Worm (Caenorhabditis elegans) whole organism, L2 larva: ENCODE results near the gene plx-2.

Source experiments
- C34F6.9 ChIP-seq: fragments of 150-350 bp; optimal IDR thresholded peaks from 2 replicates; lab custom pipeline; 2014; ENCODE audit warnings: missing biosample characterization, missing genetic modification characterization
- F13H6.1 ChIP-seq: sonication (generic microtip); optimal IDR thresholded peaks from 2 replicates; lab custom pipeline; 2016; ENCODE audit warnings: missing genetic modification characterization, missing compliant biosample characterization
- R02D3.7 ChIP-seq: fragments of 150-350 bp; optimal IDR thresholded peaks from 2 replicates; lab custom pipeline; 2014; ENCODE audit warnings: missing biosample characterization, missing genetic modification characterization
- Y55F3AM.14 ChIP-seq: fragments of 200-800 bp; sonication (Bioruptor generic); optimal IDR thresholded peaks from 2 replicates; lab custom pipeline; 2018; ENCODE audit warnings: mild to moderate bottlenecking, missing genetic modification characterization, missing compliant biosample characterization
- ZK546.5 ChIP-seq: sonication (generic microtip); optimal IDR thresholded peaks from 2 replicates; lab custom pipeline; 2017; ENCODE audit warnings: missing biosample characterization, missing genetic modification characterization
- alr-1 ChIP-seq: fragments of 150-350 bp; optimal IDR thresholded peaks from 2 replicates; lab custom pipeline; 2014; ENCODE audit warnings: missing biosample characterization, missing genetic modification characterization
- aly-2 ChIP-seq: fragments of 150-350 bp; optimal IDR thresholded peaks from 2 replicates; lab custom pipeline; 2014; ENCODE audit warnings: missing biosample characterization, missing genetic modification characterization
- ama-1 ChIP-seq: fragments of 150-350 bp; optimal IDR thresholded peaks from 2 replicates; lab custom pipeline; 2018; ENCODE audit warnings: inconsistent platforms
- blmp-1 ChIP-seq: sonication (generic microtip); optimal IDR thresholded peaks from 2 replicates; lab custom pipeline; 2017; ENCODE audit warnings: missing genetic modification characterization, mild to moderate bottlenecking, missing compliant biosample characterization, antibody characterized with exemption, moderate library complexity; ENCODE audit not compliant: insufficient read depth
- ceh-16 ChIP-seq: fragments of 150-350 bp; optimal IDR thresholded peaks from 2 replicates; lab custom pipeline; 2014; ENCODE audit warnings: missing biosample characterization, missing genetic modification characterization
- ceh-82 ChIP-seq: fragments of 150-350 bp; optimal IDR thresholded peaks from 2 replicates; lab custom pipeline; 2014; ENCODE audit warnings: missing biosample characterization, missing genetic modification characterization
- crh-2 ChIP-seq: sonication (generic microtip); optimal IDR thresholded peaks from 2 replicates; lab custom pipeline; 2017; ENCODE audit warnings: missing biosample characterization, missing genetic modification characterization
- dmd-4 ChIP-seq: sonication (generic microtip); optimal IDR thresholded peaks from 2 replicates; lab custom pipeline; 2017; ENCODE audit warnings: missing biosample characterization, missing genetic modification characterization
- egl-27 ChIP-seq: sonication (generic microtip); optimal IDR thresholded peaks from 3 replicates; lab custom pipeline; 2017; ENCODE audit warnings: missing biosample characterization, missing genetic modification reagents, missing genetic modification characterization
- elt-1 ChIP-seq: fragments of 150-350 bp; optimal IDR thresholded peaks from 2 replicates; lab custom pipeline; 2014; ENCODE audit warnings: missing biosample characterization, missing genetic modification characterization
- elt-3 ChIP-seq: sonication (generic microtip); optimal IDR thresholded peaks from 2 replicates; lab custom pipeline; 2017; ENCODE audit warnings: missing biosample characterization, missing genetic modification characterization
- fos-1 ChIP-seq: fragments of 150-350 bp; optimal IDR thresholded peaks from 2 replicates; lab custom pipeline; 2014; ENCODE audit warnings: missing biosample characterization, missing genetic modification characterization
- gmeb-1 ChIP-seq: fragments of 150-350 bp; optimal IDR thresholded peaks from 2 replicates; lab custom pipeline; 2014; ENCODE audit warnings: missing biosample characterization, missing genetic modification characterization
- lin-11 ChIP-seq: fragments of 150-350 bp; sonication (generic microtip); optimal IDR thresholded peaks from 2 replicates; lab custom pipeline; 2014; ENCODE audit warnings: missing biosample characterization, missing genetic modification characterization, inconsistent platforms, mixed read lengths
- lin-13 ChIP-seq: fragments of 150-350 bp; optimal IDR thresholded peaks from 2 replicates; lab custom pipeline; 2014; ENCODE audit warnings: missing biosample characterization, missing genetic modification reagents, missing genetic modification characterization
- lin-39 ChIP-seq: fragments of 150-350 bp; optimal IDR thresholded peaks from 2 replicates; lab custom pipeline; 2014; ENCODE audit warnings: missing biosample characterization, missing genetic modification reagents, missing genetic modification characterization
- lsy-2 ChIP-seq, 2 experiments: fragments of 150-350 bp in 1 of 2; sonication (generic microtip) in 1 of 2; optimal IDR thresholded peaks; 2 replicates each; lab custom pipeline; 2014 to 2017; ENCODE audit warnings: missing biosample characterization in 2 of 2, missing genetic modification characterization in 2 of 2
- mab-5 ChIP-seq: fragments of 150-350 bp; optimal IDR thresholded peaks from 2 replicates; lab custom pipeline; 2014; ENCODE audit warnings: missing biosample characterization, missing genetic modification characterization
- mbf-1 ChIP-seq: sonication (generic microtip); optimal IDR thresholded peaks from 2 replicates; lab custom pipeline; 2017; ENCODE audit warnings: missing biosample characterization, missing genetic modification characterization
- mdl-1 ChIP-seq, 2 experiments: fragments of 150-350 bp in 1 of 2; sonication (generic microtip) in 1 of 2; optimal IDR thresholded peaks; 2 replicates each; lab custom pipeline; 2017; ENCODE audit warnings: missing biosample characterization in 2 of 2, missing genetic modification characterization in 2 of 2
- nhr-10 ChIP-seq: sonication (generic microtip); optimal IDR thresholded peaks from 2 replicates; lab custom pipeline; 2017; ENCODE audit warnings: missing biosample characterization, missing genetic modification characterization
- nhr-11 ChIP-seq: fragments of 150-350 bp; optimal IDR thresholded peaks from 2 replicates; lab custom pipeline; 2014; ENCODE audit warnings: missing biosample characterization, missing genetic modification characterization
- nhr-12 ChIP-seq: fragments of 150-350 bp; optimal IDR thresholded peaks from 2 replicates; lab custom pipeline; 2014; ENCODE audit warnings: missing biosample characterization, missing genetic modification characterization
- nhr-129 ChIP-seq: fragments of 150-350 bp; optimal IDR thresholded peaks from 2 replicates; lab custom pipeline; 2014; ENCODE audit warnings: missing biosample characterization, missing genetic modification characterization
- nhr-21 ChIP-seq: fragments of 150-350 bp; optimal IDR thresholded peaks from 2 replicates; lab custom pipeline; 2014; ENCODE audit warnings: missing biosample characterization, missing genetic modification characterization
- nhr-23 ChIP-seq: fragments of 150-350 bp; optimal IDR thresholded peaks from 2 replicates; lab custom pipeline; 2014; ENCODE audit warnings: missing biosample characterization, missing genetic modification reagents, missing genetic modification characterization
- nhr-237 ChIP-seq: fragments of 150-350 bp; optimal IDR thresholded peaks from 2 replicates; lab custom pipeline; 2014; ENCODE audit warnings: missing biosample characterization, missing genetic modification characterization
- nhr-25 ChIP-seq: fragments of 150-350 bp; sonication (generic microtip); optimal IDR thresholded peaks from 3 replicates; lab custom pipeline; 2014; ENCODE audit warnings: missing biosample characterization, missing genetic modification characterization
- nhr-6 ChIP-seq: fragments of 150-350 bp; optimal IDR thresholded peaks from 2 replicates; lab custom pipeline; 2014; ENCODE audit warnings: missing biosample characterization, missing genetic modification characterization
- nhr-77 ChIP-seq: fragments of 150-350 bp; optimal IDR thresholded peaks from 2 replicates; lab custom pipeline; 2014; ENCODE audit warnings: missing biosample characterization, missing genetic modification characterization
- peb-1 ChIP-seq: fragments of 150-350 bp; optimal IDR thresholded peaks from 2 replicates; lab custom pipeline; 2014; ENCODE audit warnings: missing biosample characterization, missing genetic modification characterization
- sem-4 ChIP-seq: fragments of 150-350 bp; optimal IDR thresholded peaks from 2 replicates; lab custom pipeline; 2014; ENCODE audit warnings: missing biosample characterization, missing genetic modification reagents, missing genetic modification characterization
- skn-1 ChIP-seq: sonication (generic microtip); optimal IDR thresholded peaks from 2 replicates; lab custom pipeline; 2017; ENCODE audit warnings: missing biosample characterization, missing genetic modification characterization
- sma-3 ChIP-seq: sonication (generic microtip); optimal IDR thresholded peaks from 2 replicates; lab custom pipeline; 2016; ENCODE audit warnings: missing genetic modification reagents, missing genetic modification characterization, missing compliant biosample characterization
- sma-9 ChIP-seq, 2 experiments: fragments of 150-350 bp in 1 of 2; sonication (generic microtip) in 1 of 2; optimal IDR thresholded peaks; 2 replicates each; lab custom pipeline; 2014 to 2016; ENCODE audit warnings: missing genetic modification characterization in 2 of 2, mild to moderate bottlenecking in 1 of 2, missing biosample characterization in 1 of 2, missing compliant biosample characterization in 1 of 2, missing genetic modification reagents in 1 of 2, moderate library complexity in 1 of 2
- snpc-4 ChIP-seq: fragments of 150-350 bp; optimal IDR thresholded peaks from 2 replicates; lab custom pipeline; 2014; ENCODE audit warnings: missing biosample characterization, missing genetic modification characterization
- unc-39 ChIP-seq: fragments of 150-350 bp; optimal IDR thresholded peaks from 2 replicates; lab custom pipeline; 2014; ENCODE audit warnings: missing biosample characterization, missing genetic modification characterization
- unc-55 ChIP-seq: fragments of 150-350 bp; sonication (generic microtip); optimal IDR thresholded peaks from 3 replicates; lab custom pipeline; 2014; ENCODE audit warnings: missing biosample characterization, missing genetic modification reagents, missing genetic modification characterization
- unc-62 ChIP-seq: fragments of 150-350 bp; optimal IDR thresholded peaks from 2 replicates; lab custom pipeline; 2014; ENCODE audit warnings: missing biosample characterization, missing genetic modification reagents, missing genetic modification characterization
- zag-1 ChIP-seq: fragments of 150-350 bp; optimal IDR thresholded peaks from 2 replicates; lab custom pipeline; 2014; ENCODE audit warnings: missing biosample characterization, missing genetic modification characterization
- ztf-1 ChIP-seq: fragments of 200-800 bp; sonication (Bioruptor generic); conservative IDR thresholded peaks from 2 replicates; pipeline ENCODE4 v1.3.6; 2022; ENCODE audit warnings: missing genetic modification characterization, missing compliant biosample characterization
- ztf-11 ChIP-seq: sonication (generic microtip); optimal IDR thresholded peaks from 2 replicates; lab custom pipeline; 2017; ENCODE audit warnings: missing biosample characterization, missing genetic modification characterization
- ztf-4 ChIP-seq: fragments of 150-350 bp; optimal IDR thresholded peaks from 2 replicates; lab custom pipeline; 2014; ENCODE audit warnings: missing biosample characterization, missing genetic modification characterization

plx-2 gene

ce11 chrII:14404741-14405488 lies 19.8 kb downstream of the plx-2 start:
- TF ChIP-seq mdl-1 (tag; optimal IDR thresholded peaks at IDR 0.05; lab: Kevin White, UChicago) (peak; percentile 23 to 52), blmp-1 (peak; percentile 43), nhr-23 (tag; lab: Kevin White, UChicago) (no peak), lsy-2 (tag; optimal IDR thresholded peaks at IDR 0.05; lab: Kevin White, UChicago) (peak; percentile 49 to 82), unc-39 (tag; lab: Kevin White, UChicago) (no peak), unc-62 (GFP tag; lab: Kevin White, UChicago) (peak; percentile 23), ceh-82 (tag; lab: Kevin White, UChicago) (no peak), lin-39 (no peak), ZK546.5 (tag; lab: Kevin White, UChicago) (no peak), peb-1 (tag; lab: Kevin White, UChicago) (no peak), R02D3.7 (tag; lab: Kevin White, UChicago) (no peak), nhr-11 (tag; lab: Kevin White, UChicago) (no peak), zag-1 (tag; lab: Kevin White, UChicago) (no peak), nhr-25 (peak; percentile 94), nhr-129 (peak; percentile 82), lin-11 (tag; lab: Kevin White, UChicago) (peak; percentile 7), F13H6.1 (peak; percentile 92), nhr-77 (tag; lab: Kevin White, UChicago) (peak; percentile 77), ama-1 (lab: Kevin White, UChicago) (no peak), snpc-4 (tag; lab: Kevin White, UChicago) (no peak), egl-27 (tag; lab: Kevin White, UChicago) (peak; percentile 31), nhr-6 (tag; lab: Kevin White, UChicago) (peak; percentile 25), mbf-1 (no peak), crh-2 (peak; percentile 59), skn-1 (tag; lab: Kevin White, UChicago) (no peak), gmeb-1 (tag; lab: Kevin White, UChicago) (peak; percentile 28), ceh-16 (peak; percentile 40), dmd-4 (tag; lab: Kevin White, UChicago) (no peak), nhr-237 (tag; lab: Kevin White, UChicago) (no peak), mab-5 (tag; lab: Kevin White, UChicago) (peak; percentile 52), elt-3 (no peak), sem-4 (tag; lab: Kevin White, UChicago) (peak; percentile 90), aly-2 (no peak), sma-9 (GFP tag; optimal IDR thresholded peaks at IDR 0.05; lab: Kevin White, UChicago) (peak; percentile 66), sma-9 (tag; optimal IDR thresholded peaks at IDR 0.05; lab: Kevin White, UChicago) (no peak), elt-1 (tag; lab: Kevin White, UChicago) (no peak), sma-3 (GFP tag; lab: Kevin White, UChicago) (peak; percentile 87), ztf-11 (tag; lab: Kevin White, UChicago) (no peak), ztf-4 (tag; lab: Kevin White, UChicago) (peak; percentile 48), fos-1 (tag; lab: Kevin White, UChicago) (peak; percentile 84), lin-13 (GFP tag; lab: Kevin White, UChicago) (no peak), alr-1 (tag; lab: Kevin White, UChicago) (no peak), C34F6.9 (tag; lab: Kevin White, UChicago) (peak; percentile 83), ztf-1 (no peak), Y55F3AM.14 (GFP tag; lab: Kevin White, UChicago) (peak; percentile 70), nhr-10 (tag; lab: Kevin White, UChicago) (no peak), nhr-21 (peak; percentile 93), nhr-12 (tag; lab: Kevin White, UChicago) (no peak), unc-55 (GFP tag; lab: Kevin White, UChicago) (peak; percentile 57)
- TF ChIP-seq, all 48 proteins: peak for 24
